Worm (Caenorhabditis elegans): ENCODE results near the gene C25E10.11.

The C25E10.11 gene

DNA sequence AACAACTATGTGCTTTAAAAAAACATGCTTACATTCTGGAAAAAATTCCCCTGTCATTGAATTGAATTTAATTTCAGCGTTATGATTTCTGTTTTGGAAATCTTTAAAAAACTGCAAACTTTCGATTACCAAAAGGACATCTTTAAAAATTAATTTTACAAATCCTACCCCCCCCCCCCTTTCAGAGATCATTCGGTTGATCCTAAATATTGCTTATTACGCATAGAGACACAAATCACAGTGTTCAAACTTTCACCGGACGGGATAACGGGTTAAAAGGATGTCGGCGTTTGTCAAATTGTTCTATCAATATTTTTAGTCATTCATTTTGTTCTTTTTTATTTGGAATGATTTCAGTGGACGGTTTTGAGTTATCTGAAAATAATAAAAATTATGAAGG lies 25.3 kb downstream of the C25E10.11 start, which contains the start of gene C25E10.4:
C25E10.4 (plus strand) TSS at position 301 of the 400 bp plus-strand sequence.
- TF ChIP-seq tbx-2 (tag; optimal IDR thresholded peaks at IDR 0.05) (no peak), ceh-9 (tag; optimal IDR thresholded peaks at IDR 0.05) (no peak), npax-4 (tag; optimal IDR thresholded peaks at IDR 0.05) (no peak), nhr-11 (tag; optimal IDR thresholded peaks at IDR 0.05) (no peak), pax-1 (tag; optimal IDR thresholded peaks at IDR 0.05) (no peak), odd-2 (tag; optimal IDR thresholded peaks at IDR 0.05) (no peak), ceh-6 (GFP tag; optimal IDR thresholded peaks at IDR 0.05) (no peak), lin-11 (tag; optimal IDR thresholded peaks at IDR 0.05) (no peak), rnt-1 (tag; optimal IDR thresholded peaks at IDR 0.05) (no peak)

DNA sequence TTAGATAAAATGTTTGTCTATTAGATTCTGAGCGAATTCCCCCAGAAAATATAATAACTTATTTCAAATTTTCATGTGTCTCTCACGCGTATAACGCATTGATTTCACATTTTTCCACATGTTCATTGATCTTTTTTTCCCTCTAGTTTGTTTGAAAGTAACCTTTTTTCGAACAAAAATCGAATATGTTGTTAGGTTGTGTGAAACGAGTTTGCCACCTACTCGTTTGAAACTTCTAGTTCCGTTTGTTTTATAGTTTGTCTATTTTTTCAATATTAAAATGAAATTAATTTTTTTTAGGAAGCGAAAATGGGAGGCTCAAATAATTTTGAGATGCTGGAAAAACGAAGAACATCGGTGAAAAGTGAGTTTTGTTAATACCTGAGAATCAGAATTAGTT lies 28.3 kb downstream of the C25E10.11 start, which contains the start of gene C25E10.5:
C25E10.5 (plus strand) TSS at position 301 of the 400 bp plus-strand sequence.
- TF ChIP-seq rnt-1 (tag; optimal IDR thresholded peaks at IDR 0.05) (no peak), unc-3 (GFP tag; conservative IDR thresholded peaks at IDR 0.05) (no peak), unc-3 (tag; optimal IDR thresholded peaks at IDR 0.05) (no peak), fkh-6 (tag; optimal IDR thresholded peaks at IDR 0.05) (no peak), unc-55 (GFP tag; optimal IDR thresholded peaks at IDR 0.05) (no peak), ceh-22 (tag; optimal IDR thresholded peaks at IDR 0.05) (no peak)

ce11 chrV:9024713-9025112 lies 33.8 kb downstream of the C25E10.11 start, which contains the start of gene bus-1:
bus-1 (minus strand) TSS chrV:9024813.
- TF ChIP-seq gmeb-2 (tag; optimal IDR thresholded peaks at IDR 0.05): no peak
- no peak for TF ChIP-seq ceh-2 (tag; optimal IDR thresholded peaks at IDR 0.05)

DNA sequence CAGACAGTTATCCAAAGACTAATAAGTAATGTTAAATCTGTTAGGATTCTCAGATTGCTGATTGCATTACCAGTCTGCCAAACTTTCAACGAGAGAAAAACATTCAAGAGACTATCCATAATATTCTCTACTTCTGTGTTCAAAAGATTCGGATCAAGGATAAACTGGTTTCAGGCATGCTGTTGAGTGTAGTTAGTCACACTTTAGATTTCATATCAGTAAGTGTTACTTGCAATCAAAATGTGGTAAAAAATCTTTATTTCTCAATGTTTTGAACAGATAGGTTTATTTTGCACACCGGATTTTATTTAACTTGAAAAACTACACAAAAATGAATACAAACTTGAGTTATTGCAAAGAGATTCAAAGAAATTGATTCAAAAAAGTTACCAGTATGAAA lies 36.4 kb downstream of the C25E10.11 start, which contains the start of gene oac-41:
oac-41 (minus strand) TSS at position 101 of the 400 bp plus-strand sequence.
- TF ChIP-seq F13H6.1 (tag; optimal IDR thresholded peaks at IDR 0.05) (no peak), ceh-9 (tag; optimal IDR thresholded peaks at IDR 0.05) (no peak), eyg-1 (tag; optimal IDR thresholded peaks at IDR 0.05) (no peak)

- TF ChIP-seq hlh-15 (tag; optimal IDR thresholded peaks at IDR 0.05) (no peak), pat-9 (tag; optimal IDR thresholded peaks at IDR 0.05) (no peak), sox-4 (tag; optimal IDR thresholded peaks at IDR 0.05) (no peak), pag-3 (tag; optimal IDR thresholded peaks at IDR 0.05; ENCODE audit: borderline replicate concordance) (no peak), elt-2 (tag; optimal IDR thresholded peaks at IDR 0.05) (no peak), npax-4 (tag; optimal IDR thresholded peaks at IDR 0.05) (no peak), ceh-34 (tag; optimal IDR thresholded peaks at IDR 0.05) (no peak)
Observed at ce11 chrV:9018871-9019270, 39.7 kb downstream of the C25E10.11 start.

- no peak for TF ChIP-seq ets-4 (tag; optimal IDR thresholded peaks at IDR 0.05)
Observed at ce11 chrV:9016479-9016878, 42.0 kb downstream of the C25E10.11 start, which contains the start of gene oac-40. oac-40 (plus strand) TSS chrV:9016779.

- TF ChIP-seq elt-4 (tag; optimal IDR thresholded peaks at IDR 0.05) (no peak), ceh-48 (tag; optimal IDR thresholded peaks at IDR 0.05) (no peak), pha-2 (tag; optimal IDR thresholded peaks at IDR 0.05) (no peak), hlh-30 (tag; optimal IDR thresholded peaks at IDR 0.05; ENCODE audit: insufficient read depth) (no peak), ceh-18 (tag; optimal IDR thresholded peaks at IDR 0.05) (no peak), rnt-1 (tag; optimal IDR thresholded peaks at IDR 0.05) (no peak), dve-1 (tag; optimal IDR thresholded peaks at IDR 0.05) (no peak)
Observed at ce11 chrV:9015540-9015939, 43.0 kb downstream of the C25E10.11 start, which contains the start of gene srt-18. srt-18 (minus strand) TSS chrV:9015640.

All from whole organism, late embryonic.